Fruit fly (Drosophila melanogaster): ENCODE measurements around the gene Sgs8.

Gene Sgs8

dm6 chr3L:11491222-11491873, 17.8 kb downstream of the Sgs8 start (continued):
- peak; percentile 14 for TF ChIP-seq trem (tag; optimal IDR thresholded peaks at IDR 0.05)
- TF ChIP-seq lmd (GFP tag; IDR thresholded peaks at IDR 0.05) = peak; percentile 70
- TF ChIP-seq nmo (GFP tag; optimal IDR thresholded peaks at IDR 0.05) = peak; percentile 63
- TF ChIP-seq CG5245 (GFP tag; optimal IDR thresholded peaks at IDR 0.05) = peak; percentile 35
- TF ChIP-seq HLH3B (GFP tag; IDR thresholded peaks at IDR 0.05) = peak; percentile 71
- TF ChIP-seq CTCF (GFP tag; optimal IDR thresholded peaks at IDR 0.05) = no peak
- peak; percentile 85 for TF ChIP-seq row (GFP tag; IDR thresholded peaks at IDR 0.05)
- 0 out of 2 replicates have a peak, but pooled peaks have one; percentile 14 for TF ChIP-seq wor (GFP tag; IDR thresholded peaks at IDR 0.05)
- peak; percentile 59 for TF ChIP-seq CG12155 (GFP tag; optimal IDR thresholded peaks at IDR 0.05)
- TF ChIP-seq gt (GFP tag; IDR thresholded peaks at IDR 0.05) = no peak; the same call in 1 of the 2 replicates
- peak; percentile 77 for TF ChIP-seq gro (GFP tag; optimal IDR thresholded peaks at IDR 0.05)
- no peak for TF ChIP-seq CG4617 (GFP tag; optimal IDR thresholded peaks at IDR 0.05; ENCODE audit: borderline replicate concordance)
- no peak for TF ChIP-seq CG2875 (GFP tag; optimal IDR thresholded peaks at IDR 0.05)
- no peak for TF ChIP-seq BEAF-32 (GFP tag; optimal IDR thresholded peaks at IDR 0.05)
- TF ChIP-seq CG4282 (GFP tag; optimal IDR thresholded peaks at IDR 0.05) = no peak
- no peak for TF ChIP-seq CG8089 (GFP tag; optimal IDR thresholded peaks at IDR 0.05)
- peak; percentile 52 for TF ChIP-seq Chrac-16 (GFP tag; optimal IDR thresholded peaks at IDR 0.05)
- peak; percentile 64; the same call in 1 of the 2 replicates for TF ChIP-seq Taf1 (GFP tag; IDR thresholded peaks at IDR 0.05)
- no peak for TF ChIP-seq dm (GFP tag; optimal IDR thresholded peaks at IDR 0.05)
- peak; percentile 59 for TF ChIP-seq ap (GFP tag; IDR thresholded peaks at IDR 0.05)
- no peak; the same call in 1 of the 2 replicates for TF ChIP-seq CG14667 (GFP tag; IDR thresholded peaks at IDR 0.05)
- TF ChIP-seq sisA (GFP tag; IDR thresholded peaks at IDR 0.05) = peak; percentile 64; the same call in 1 of the 2 replicates
- peak; percentile 60 for TF ChIP-seq Dip3 (GFP tag; optimal IDR thresholded peaks at IDR 0.05)
- TF ChIP-seq tin (GFP tag; optimal IDR thresholded peaks at IDR 0.05) = peak; percentile 19
- peak; percentile 33 for TF ChIP-seq B-H2 (GFP tag; optimal IDR thresholded peaks at IDR 0.05)
- peak; percentile 34 for TF ChIP-seq CG4424 (GFP tag; optimal IDR thresholded peaks at IDR 0.05)
- TF ChIP-seq CG17912 (GFP tag; optimal IDR thresholded peaks at IDR 0.05) = no peak
- TF ChIP-seq cwo (GFP tag; optimal IDR thresholded peaks at IDR 0.05) = peak; percentile 72
- no peak for TF ChIP-seq Dp (GFP tag; optimal IDR thresholded peaks at IDR 0.05)
- TF ChIP-seq Med (GFP tag) = peak; percentile 89
- TF ChIP-seq CG13624 (GFP tag; optimal IDR thresholded peaks at IDR 0.05) = peak; percentile 57
- peak; percentile 59 for TF ChIP-seq dimm (GFP tag; IDR thresholded peaks at IDR 0.05)
- peak; percentile 65 for TF ChIP-seq fd3F (GFP tag; optimal IDR thresholded peaks at IDR 0.05)
- TF ChIP-seq H2.0 (GFP tag; IDR thresholded peaks at IDR 0.05) = peak; percentile 58; the same call in 1 of the 2 replicates
- TF ChIP-seq CG1024 (GFP tag; IDR thresholded peaks at IDR 0.05) = no peak
- TF ChIP-seq vfl (GFP tag; optimal IDR thresholded peaks at IDR 0.05) = no peak
- TF ChIP-seq CG4854 (GFP tag; optimal IDR thresholded peaks at IDR 0.05) = no peak
- TF ChIP-seq Hey (tag; optimal IDR thresholded peaks at IDR 0.05) = no peak
- TF ChIP-seq Drgx (GFP tag; IDR thresholded peaks at IDR 0.05) = peak; percentile 60
- no peak for TF ChIP-seq zf30C (GFP tag; optimal IDR thresholded peaks at IDR 0.05)
- peak; percentile 43; the same call in 2 of the 3 replicates for TF ChIP-seq croc (GFP tag; conservative IDR thresholded peaks at IDR 0.05)
- TF ChIP-seq h (optimal IDR thresholded peaks at IDR 0.05) = no peak
- TF ChIP-seq CG6683 (GFP tag; optimal IDR thresholded peaks at IDR 0.05) = no peak
- TF ChIP-seq HmgD (GFP tag; optimal IDR thresholded peaks at IDR 0.05) = no peak
- no peak for TF ChIP-seq CG9797 (GFP tag; optimal IDR thresholded peaks at IDR 0.05)
- TF ChIP-seq luna (GFP tag; optimal IDR thresholded peaks at IDR 0.05) = peak; percentile 9
- TF ChIP-seq CG10209 (GFP tag; optimal IDR thresholded peaks at IDR 0.05) = peak; percentile 45
- peak; percentile 60 for TF ChIP-seq phol (tag; optimal IDR thresholded peaks at IDR 0.05)
- no peak for TF ChIP-seq mld (GFP tag; IDR thresholded peaks at IDR 0.05; ENCODE audit: partially characterized antibody)
- TF ChIP-seq Mad (GFP tag; optimal IDR thresholded peaks at IDR 0.05) = no peak
- peak; percentile 60 for TF ChIP-seq CG9817 (tag; optimal IDR thresholded peaks at IDR 0.05)
